Fruit fly (Drosophila melanogaster): Measurements from ENCODE around the gene ScsbetaA.

DNA sequence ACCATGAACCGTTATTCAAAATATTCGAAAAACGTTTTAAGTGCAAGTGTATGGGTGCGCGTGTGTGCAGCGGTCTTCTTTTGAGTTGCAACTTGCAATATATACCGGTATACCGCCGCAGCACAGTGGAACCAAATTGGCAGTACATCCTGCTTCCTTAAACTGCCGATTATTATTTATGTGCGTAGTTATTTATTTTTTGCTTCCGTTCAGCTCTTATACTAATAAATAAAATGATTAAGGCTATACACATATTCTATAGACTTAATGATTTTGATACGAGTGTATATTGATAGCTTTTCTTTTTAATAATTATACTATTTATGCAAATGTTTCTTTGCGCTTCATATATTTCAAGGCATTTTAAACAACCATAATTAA, 31.4 kb downstream of the ScsbetaA start:
- no peak for TF ChIP-seq CG5204 (GFP tag; optimal IDR thresholded peaks at IDR 0.05)
- TF ChIP-seq Crg-1 (GFP tag; optimal IDR thresholded peaks at IDR 0.05): no peak
- no peak for TF ChIP-seq CG12768 (GFP tag; optimal IDR thresholded peaks at IDR 0.05)
- no peak for TF ChIP-seq CG14711 (tag; optimal IDR thresholded peaks at IDR 0.05)
- no peak for TF ChIP-seq cic (GFP tag; optimal IDR thresholded peaks at IDR 0.05)
- no peak for TF ChIP-seq CG11617 (GFP tag; optimal IDR thresholded peaks at IDR 0.05)
- no peak for TF ChIP-seq cnc (optimal IDR thresholded peaks at IDR 0.05)
- TF ChIP-seq tj (GFP tag; optimal IDR thresholded peaks at IDR 0.05): no peak

All from whole organism, adult.